Worm (Caenorhabditis elegans) whole organism, L4 larva: ENCODE data around the gene eelo-1.

Experiments used
- D1046.2 ChIP-seq: fragments of 200-800 bp; sonication (Bioruptor generic); IDR thresholded peaks from 2 replicates; pipeline ENCODE4 v1.3.6; 2022; ENCODE audit warnings: missing genetic modification characterization, missing compliant biosample characterization
- F26F4.8 ChIP-seq: fragments of 200-800 bp; sonication (Bioruptor generic); conservative IDR thresholded peaks from 2 replicates; pipeline ENCODE4 v1.3.6; 2022; ENCODE audit warnings: missing genetic modification characterization, missing compliant biosample characterization
- F49E8.2 ChIP-seq: sonication (generic microtip); optimal IDR thresholded peaks from 2 replicates; lab custom pipeline; 2016; ENCODE audit warnings: missing compliant biosample characterization, mild to moderate bottlenecking, missing genetic modification characterization, borderline replicate concordance
- Y5F2A.4 ChIP-seq: fragments of 200-800 bp; sonication (Bioruptor generic); optimal IDR thresholded peaks from 2 replicates; lab custom pipeline; 2018; ENCODE audit warnings: mild to moderate bottlenecking, missing genetic modification characterization, missing compliant biosample characterization
- Y75B8A.6 ChIP-seq: fragments of 200-800 bp; sonication (Bioruptor generic); IDR thresholded peaks from 2 replicates; pipeline ENCODE4 v1.3.6; 2022; ENCODE audit warnings: missing genetic modification reagents, missing genetic modification characterization, missing compliant biosample characterization
- ZK337.2 ChIP-seq: fragments of 200-800 bp; sonication (Bioruptor generic); IDR thresholded peaks from 2 replicates; pipeline ENCODE4 v1.3.6; 2022; ENCODE audit warnings: missing genetic modification reagents, missing genetic modification characterization, missing compliant biosample characterization
- aha-1 ChIP-seq: fragments of 150-350 bp; peaks from one replicate; lab custom pipeline; 2014; ENCODE audit warnings: missing biosample characterization, missing genetic modification characterization
- aly-2 ChIP-seq: sonication (generic microtip); optimal IDR thresholded peaks from 2 replicates; lab custom pipeline; 2018; ENCODE audit warnings: missing biosample characterization, missing genetic modification characterization
- arid-1 ChIP-seq: fragments of 200-800 bp; sonication (Bioruptor generic); conservative IDR thresholded peaks from 2 replicates; pipeline ENCODE4 v1.3.6; 2022; ENCODE audit warnings: missing genetic modification reagents, missing genetic modification characterization, missing compliant biosample characterization
- attf-4 ChIP-seq: sonication (generic microtip); optimal IDR thresholded peaks from 3 replicates; lab custom pipeline; 2017; ENCODE audit warnings: missing biosample characterization, missing genetic modification characterization
- ceh-20 ChIP-seq: fragments of 200-800 bp; sonication (Bioruptor generic); IDR thresholded peaks from 2 replicates; pipeline ENCODE4 v1.3.6; 2022; ENCODE audit warnings: missing genetic modification reagents, missing genetic modification characterization, missing compliant biosample characterization
- ceh-28 ChIP-seq: fragments of 150-350 bp; optimal IDR thresholded peaks from 2 replicates; lab custom pipeline; 2014; ENCODE audit warnings: missing biosample characterization, missing genetic modification reagents, missing genetic modification characterization
- ceh-32 ChIP-seq: sonication (generic microtip); optimal IDR thresholded peaks from 2 replicates; lab custom pipeline; 2016; ENCODE audit warnings: mild to moderate bottlenecking, missing genetic modification characterization, missing compliant biosample characterization; ENCODE audit not compliant: poor library complexity
- ces-1 ChIP-seq: fragments of 150-350 bp; sonication (generic microtip); optimal IDR thresholded peaks from 4 replicates; lab custom pipeline; 2014; ENCODE audit warnings: missing biosample characterization, missing genetic modification reagents, missing genetic modification characterization
- cey-2 ChIP-seq: sonication (generic microtip); optimal IDR thresholded peaks from 3 replicates; lab custom pipeline; 2017; ENCODE audit warnings: missing genetic modification characterization, mild to moderate bottlenecking, missing compliant biosample characterization, antibody characterized with exemption, borderline replicate concordance; ENCODE audit not compliant: insufficient read depth
- ctbp-1 ChIP-seq: fragments of 200-800 bp; sonication (Bioruptor generic); IDR thresholded peaks from 2 replicates; pipeline ENCODE4 v1.3.6; 2022; ENCODE audit warnings: missing genetic modification reagents, missing genetic modification characterization, missing compliant biosample characterization
- daf-12 ChIP-seq: fragments of 150-350 bp; optimal IDR thresholded peaks from 2 replicates; lab custom pipeline; 2014; ENCODE audit warnings: missing biosample characterization, missing genetic modification reagents, missing genetic modification characterization
- daf-19 ChIP-seq: fragments of 200-800 bp; sonication (Bioruptor generic); conservative IDR thresholded peaks from 2 replicates; pipeline ENCODE4 v1.3.6; 2022; ENCODE audit warnings: missing genetic modification characterization, missing compliant biosample characterization
- daf-8 ChIP-seq: fragments of 200-800 bp; sonication (Bioruptor generic); IDR thresholded peaks from 2 replicates; pipeline ENCODE4 v1.3.6; 2022; ENCODE audit warnings: missing genetic modification characterization, missing compliant biosample characterization
- dmd-6 ChIP-seq: fragments of 200-800 bp; sonication (Bioruptor generic); IDR thresholded peaks from 2 replicates; pipeline ENCODE4 v1.3.6; 2022; ENCODE audit warnings: missing genetic modification reagents, missing genetic modification characterization, missing compliant biosample characterization
- dmd-8 ChIP-seq: fragments of 200-800 bp; sonication (Bioruptor generic); IDR thresholded peaks from 2 replicates; pipeline ENCODE4 v1.3.6; 2022; ENCODE audit warnings: missing genetic modification characterization, missing compliant biosample characterization
- duxl-1 ChIP-seq: sonication (generic microtip); optimal IDR thresholded peaks from 2 replicates; lab custom pipeline; 2016; ENCODE audit warnings: mild to moderate bottlenecking, missing genetic modification characterization, moderate library complexity, missing compliant biosample characterization; ENCODE audit not compliant: poor library complexity
- egl-43 ChIP-seq: fragments of 200-800 bp; sonication (Bioruptor generic); IDR thresholded peaks from 2 replicates; pipeline ENCODE4 v1.3.6; 2022; ENCODE audit warnings: missing genetic modification reagents, missing genetic modification characterization, missing compliant biosample characterization
- fkh-10 ChIP-seq: fragments of 150-350 bp; optimal IDR thresholded peaks from 2 replicates; lab custom pipeline; 2014; ENCODE audit warnings: missing biosample characterization, missing genetic modification reagents, missing genetic modification characterization
- hif-1 ChIP-seq, 2 experiments: sonication (generic microtip); optimal IDR thresholded peaks; 2 replicates each; lab custom pipeline; 2016 to 2017; ENCODE audit warnings: missing compliant biosample characterization in 2 of 2, missing genetic modification characterization in 2 of 2, missing genetic modification reagents in 2 of 2, missing genotype in 2 of 2, mild to moderate bottlenecking in 1 of 2
- hlh-11 ChIP-seq: fragments of 200-800 bp; sonication (Bioruptor generic); optimal IDR thresholded peaks from 2 replicates; lab custom pipeline; 2018; ENCODE audit warnings: mild to moderate bottlenecking, missing genetic modification characterization, missing compliant biosample characterization
- hmg-1.1 ChIP-seq: fragments of 200-800 bp; sonication (Bioruptor generic); IDR thresholded peaks from 2 replicates; pipeline ENCODE4 v1.3.6; 2022; ENCODE audit warnings: missing genetic modification reagents, missing genetic modification characterization, missing compliant biosample characterization
- lim-7 ChIP-seq: fragments of 200-800 bp; sonication (Bioruptor generic); IDR thresholded peaks from 2 replicates; pipeline ENCODE4 v1.3.6; 2022; ENCODE audit warnings: missing genetic modification characterization, missing compliant biosample characterization
- lin-29 ChIP-seq: fragments of 200-800 bp; sonication (Bioruptor generic); IDR thresholded peaks from 2 replicates; pipeline ENCODE4 v1.3.6; 2022; ENCODE audit warnings: missing genetic modification reagents, missing genetic modification characterization, missing compliant biosample characterization
- lin-38 ChIP-seq: fragments of 200-800 bp; sonication (Bioruptor generic); IDR thresholded peaks from 2 replicates; pipeline ENCODE4 v1.3.6; 2022; ENCODE audit warnings: missing genetic modification reagents, missing genetic modification characterization, missing compliant biosample characterization
- lin-39 ChIP-seq: fragments of 150-350 bp; optimal IDR thresholded peaks from 2 replicates; lab custom pipeline; 2014; ENCODE audit warnings: missing biosample characterization, missing genetic modification reagents, missing genetic modification characterization
- lir-3 ChIP-seq: sonication (generic microtip); optimal IDR thresholded peaks from 2 replicates; lab custom pipeline; 2016; ENCODE audit warnings: mild to moderate bottlenecking, missing genetic modification characterization, missing compliant biosample characterization
- lsy-2 ChIP-seq, 2 experiments: fragments of 150-350 bp in 1 of 2; sonication (generic microtip) in 1 of 2; optimal IDR thresholded peaks; 2 replicates each; lab custom pipeline; 2014 to 2017; ENCODE audit warnings: missing biosample characterization in 2 of 2, missing genetic modification characterization in 2 of 2
- mdl-1 ChIP-seq, 2 experiments: fragments of 150-350 bp in 1 of 2; sonication (generic microtip) in 1 of 2; optimal IDR thresholded peaks; 2 replicates each; lab custom pipeline; 2014 to 2017; ENCODE audit warnings: missing biosample characterization in 2 of 2, missing genetic modification characterization in 2 of 2
- mep-1 ChIP-seq: fragments of 150-350 bp; sonication (generic microtip); optimal IDR thresholded peaks from 3 replicates; lab custom pipeline; 2014; ENCODE audit warnings: missing biosample characterization, missing genetic modification characterization
- mxl-3 ChIP-seq: fragments of 200-800 bp; sonication (Bioruptor generic); optimal IDR thresholded peaks from 2 replicates; lab custom pipeline; 2018; ENCODE audit warnings: mild to moderate bottlenecking, missing genetic modification characterization, missing compliant biosample characterization
- nhr-10 ChIP-seq: fragments of 150-350 bp; optimal IDR thresholded peaks from 2 replicates; lab custom pipeline; 2014; ENCODE audit warnings: missing biosample characterization, missing genetic modification characterization
- nhr-237 ChIP-seq: sonication (generic microtip); optimal IDR thresholded peaks from 2 replicates; lab custom pipeline; 2017; ENCODE audit warnings: missing biosample characterization, missing genetic modification characterization
- nhr-25 ChIP-seq: sonication (generic microtip); optimal IDR thresholded peaks from 2 replicates; lab custom pipeline; 2017; ENCODE audit warnings: missing genetic modification characterization, mild to moderate bottlenecking, missing compliant biosample characterization, antibody characterized with exemption, moderate library complexity, borderline replicate concordance; ENCODE audit not compliant: insufficient read depth
- nhr-42 ChIP-seq: fragments of 200-800 bp; sonication (Bioruptor generic); IDR thresholded peaks from 2 replicates; pipeline ENCODE4 v1.3.6; 2022; ENCODE audit warnings: missing genetic modification characterization, missing compliant biosample characterization
- nhr-6 ChIP-seq: fragments of 150-350 bp; optimal IDR thresholded peaks from 2 replicates; lab custom pipeline; 2014; ENCODE audit warnings: missing biosample characterization, missing genetic modification characterization
- rbr-2 ChIP-seq: sonication (generic microtip); optimal IDR thresholded peaks from 2 replicates; lab custom pipeline; 2016; ENCODE audit warnings: missing genotype, missing genetic modification characterization, missing compliant biosample characterization
- set-16 ChIP-seq: fragments of 200-800 bp; sonication (Bioruptor generic); IDR thresholded peaks from 2 replicates; pipeline ENCODE4 v1.3.6; 2022; ENCODE audit warnings: missing genetic modification reagents, missing genetic modification characterization, missing compliant biosample characterization
- snpc-1.2 ChIP-seq: fragments of 200-800 bp; sonication (Bioruptor generic); IDR thresholded peaks from 2 replicates; pipeline ENCODE4 v1.3.6; 2022; ENCODE audit warnings: missing genetic modification reagents, missing genetic modification characterization, missing compliant biosample characterization
- unc-130 ChIP-seq: sonication (generic microtip); optimal IDR thresholded peaks from 2 replicates; lab custom pipeline; 2016; ENCODE audit warnings: missing genetic modification reagents, missing genetic modification characterization, missing compliant biosample characterization
- unc-62 ChIP-seq, 3 experiments: fragments of 150-350 bp in 1 of 3; sonication (generic microtip); optimal IDR thresholded peaks in 2 of 3; peaks in 1 of 3; 1 replicate in 1 of 3; 2 replicates in 2 of 3; lab custom pipeline; 2014 to 2017; ENCODE audit warnings: missing biosample characterization in 3 of 3, missing genetic modification characterization in 3 of 3, missing genetic modification reagents in 3 of 3, missing genotype in 1 of 3
- vab-7 ChIP-seq: fragments of 200-800 bp; sonication (Bioruptor generic); IDR thresholded peaks from 2 replicates; pipeline ENCODE4 v1.3.6; 2022; ENCODE audit warnings: missing genetic modification reagents, missing genetic modification characterization, missing compliant biosample characterization
- zag-1 ChIP-seq: fragments of 150-350 bp; optimal IDR thresholded peaks from 2 replicates; lab custom pipeline; 2014; ENCODE audit warnings: missing biosample characterization, missing genetic modification characterization
- zfp-2 ChIP-seq: sonication (generic microtip); optimal IDR thresholded peaks from 2 replicates; lab custom pipeline; 2016; ENCODE audit warnings: mild to moderate bottlenecking, missing genetic modification characterization, missing compliant biosample characterization
- ztf-11 ChIP-seq: fragments of 150-350 bp; optimal IDR thresholded peaks from 2 replicates; lab custom pipeline; 2014; ENCODE audit warnings: missing biosample characterization, missing genetic modification characterization

Gene eelo-1

ce11 chrIII:1598927-1599326 is 40.6 kb upstream of the eelo-1 start (continued):
- TF ChIP-seq ceh-20 (peak; percentile 35; the same call in 1 of the 2 replicates), ctbp-1 (GFP tag; lab: Robert Waterston, UW) (0 out of 2 replicates have a peak, but pooled peaks have one; percentile 42), lsy-2 (tag; optimal IDR thresholded peaks at IDR 0.05; lab: Kevin White, UChicago) (no peak), hlh-11 (tag; lab: Kevin White, UChicago) (no peak), vab-7 (peak; percentile 62), fkh-10 (no peak), nhr-25 (tag; lab: Kevin White, UChicago) (no peak), Y5F2A.4 (GFP tag; lab: Kevin White, UChicago) (peak; percentile 10), aha-1 (tag; lab: Kevin White, UChicago) (no peak), dmd-6 (GFP tag; lab: Robert Waterston, UW) (peak; percentile 28), mdl-1 (tag; optimal IDR thresholded peaks at IDR 0.05; lab: Kevin White, UChicago) (no peak), ces-1 (GFP tag; lab: Kevin White, UChicago) (no peak), nhr-10 (tag; lab: Kevin White, UChicago) (no peak), unc-130 (GFP tag; lab: Kevin White, UChicago) (peak; percentile 37), F49E8.2 (peak; percentile 14), nhr-42 (GFP tag; lab: Robert Waterston, UW) (no peak), zag-1 (tag; lab: Kevin White, UChicago) (no peak), arid-1 (GFP tag; lab: Robert Waterston, UW) (peak; percentile 75), ceh-32 (tag; lab: Kevin White, UChicago) (no peak), rbr-2 (tag; lab: Kevin White, UChicago) (no peak), unc-62 (GFP tag; optimal IDR thresholded peaks at IDR 0.05 in 1 of 2; lab: Kevin White, UChicago) (no peak), unc-62 (tag; optimal IDR thresholded peaks at IDR 0.05; lab: Kevin White, UChicago) (no peak), D1046.2 (GFP tag; lab: Robert Waterston, UW) (no peak), nhr-237 (no peak), hif-1 (tag; optimal IDR thresholded peaks at IDR 0.05; lab: Kevin White, UChicago) (no peak), F26F4.8 (GFP tag; lab: Robert Waterston, UW) (peak; percentile 85), snpc-1.2 (GFP tag; lab: Robert Waterston, UW) (peak; percentile 46; the same call in 1 of the 2 replicates), nhr-6 (no peak), lim-7 (peak; percentile 75), lin-38 (GFP tag; lab: Robert Waterston, UW) (peak; percentile 75), dmd-8 (peak; percentile 83; the same call in 1 of the 2 replicates), lir-3 (tag; lab: Kevin White, UChicago) (no peak), ztf-11 (no peak), ZK337.2 (no peak), ceh-28 (tag; lab: Kevin White, UChicago) (no peak), daf-8 (GFP tag; lab: Robert Waterston, UW) (0 out of 2 replicates have a peak, but pooled peaks have one; percentile 36), duxl-1 (tag; lab: Kevin White, UChicago) (no peak)
- TF ChIP-seq, all 104 proteins: peak for 23

- TF ChIP-seq daf-12 (no peak), unc-62 (GFP tag; optimal IDR thresholded peaks at IDR 0.05 in 1 of 2; lab: Kevin White, UChicago) (no peak), unc-62 (tag; optimal IDR thresholded peaks at IDR 0.05; lab: Kevin White, UChicago) (no peak), mep-1 (peak; percentile 28), mxl-3 (GFP tag; lab: Kevin White, UChicago) (no peak), lin-29 (GFP tag; lab: Robert Waterston, UW) (no peak), ZK337.2 (no peak), egl-43 (GFP tag; lab: Robert Waterston, UW) (no peak), daf-19 (GFP tag; lab: Robert Waterston, UW) (no peak), aly-2 (no peak), aha-1 (tag; lab: Kevin White, UChicago) (peak; percentile 87), lin-39 (no peak), cey-2 (tag; lab: Kevin White, UChicago) (no peak), set-16 (GFP tag; lab: Robert Waterston, UW) (no peak), lsy-2 (tag; optimal IDR thresholded peaks at IDR 0.05; lab: Kevin White, UChicago) (peak in 1 of 2 experiments; percentile 57), Y75B8A.6 (GFP tag; lab: Robert Waterston, UW) (no peak), ctbp-1 (GFP tag; lab: Robert Waterston, UW) (0 out of 2 replicates have a peak, but pooled peaks have one; percentile 15), hmg-1.1 (peak; percentile 64), attf-4 (tag; lab: Kevin White, UChicago) (no peak), zfp-2 (no peak)
These were observed 33.4 kb upstream of the eelo-1 start for ce11 chrIII:1591681-1592080.
